Worm (Caenorhabditis elegans): Measurements from ENCODE around the gene ZK669.5.

The ZK669.5 gene

ce11 chrII:7921155-7921554 is 25.5 kb downstream of the ZK669.5 start:
- TF ChIP-seq unc-42 (tag; optimal IDR thresholded peaks at IDR 0.05), result peak; percentile 93
- TF ChIP-seq sox-4 (tag; optimal IDR thresholded peaks at IDR 0.05), result no peak

- TF ChIP-seq ceh-45 (GFP tag; IDR thresholded peaks at IDR 0.05) (no peak), lin-11 (tag; optimal IDR thresholded peaks at IDR 0.05) (no peak), unc-42 (tag; optimal IDR thresholded peaks at IDR 0.05) (peak; percentile 37)
Measured at ce11 chrII:7920178-7920577, 26.5 kb downstream of the ZK669.5 start.

DNA sequence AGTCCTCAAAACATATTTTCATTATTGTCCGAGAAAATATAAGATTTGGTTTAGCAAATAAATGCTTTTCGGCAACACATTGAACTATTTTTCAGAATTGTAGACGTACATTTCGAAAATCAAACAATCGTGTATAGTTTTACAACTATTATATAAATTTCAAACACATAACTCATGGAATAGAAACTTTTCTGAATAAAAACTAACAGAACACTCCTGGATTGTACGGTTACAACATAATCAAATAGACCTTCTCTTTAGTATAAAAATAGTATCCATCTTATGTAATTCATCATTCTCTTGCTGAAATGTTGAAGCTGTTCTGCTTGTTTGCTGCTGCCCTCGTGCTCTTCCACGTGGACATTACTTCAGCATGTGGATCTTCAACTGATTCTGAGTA is 35.7 kb downstream of the ZK669.5 start, which contains the start of gene ZK675.4:
Gene ZK675.4 (plus strand): TSS at position 301 of the 400 bp plus-strand sequence.
- TF ChIP-seq gmeb-2 (tag; optimal IDR thresholded peaks at IDR 0.05), result no peak
- TF ChIP-seq ceh-2 (tag; optimal IDR thresholded peaks at IDR 0.05), result no peak
- no peak for TF ChIP-seq nhr-232 (tag; optimal IDR thresholded peaks at IDR 0.05)

DNA sequence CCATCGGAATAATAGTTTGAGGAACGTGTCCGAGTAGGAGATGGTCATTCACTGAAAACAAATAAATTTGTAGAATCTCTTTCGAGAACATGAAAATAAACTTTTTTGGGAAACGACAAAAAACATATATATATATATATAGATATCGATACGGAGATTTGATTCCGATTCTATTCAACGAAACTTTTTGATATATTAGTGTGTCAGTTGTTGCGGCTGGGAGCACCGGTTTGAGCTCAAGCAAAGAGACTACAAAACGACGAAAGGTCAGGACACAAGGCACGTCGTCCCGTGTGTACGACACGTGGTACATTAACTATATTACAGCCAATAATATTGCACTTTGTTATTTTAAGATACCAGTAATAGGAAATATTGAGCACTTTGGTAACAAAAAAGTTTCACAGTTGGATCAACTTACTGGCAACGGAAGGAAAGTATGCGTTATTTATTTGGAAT is 39.1 kb downstream of the ZK669.5 start, which contains the start of gene best-23:
Gene best-23 (minus strand): TSS at position 51 of the 459 bp plus-strand sequence.
- TF ChIP-seq C08G9.2 (tag; optimal IDR thresholded peaks at IDR 0.05), result no peak
- TF ChIP-seq ceh-18 (tag; optimal IDR thresholded peaks at IDR 0.05), result no peak
- no peak for TF ChIP-seq unc-42 (tag; optimal IDR thresholded peaks at IDR 0.05)
- TF ChIP-seq sox-4 (tag; optimal IDR thresholded peaks at IDR 0.05), result no peak
- TF ChIP-seq zip-5 (tag; optimal IDR thresholded peaks at IDR 0.05), result no peak
- TF ChIP-seq hlh-8 (tag; optimal IDR thresholded peaks at IDR 0.05), result no peak
- TF ChIP-seq che-1 (tag; optimal IDR thresholded peaks at IDR 0.05), result no peak
- TF ChIP-seq hlh-15 (tag; optimal IDR thresholded peaks at IDR 0.05), result no peak
- no peak for TF ChIP-seq ceh-24 (tag; optimal IDR thresholded peaks at IDR 0.05)
- no peak for TF ChIP-seq ceh-22 (tag; optimal IDR thresholded peaks at IDR 0.05)
- no peak for TF ChIP-seq ref-2 (tag; optimal IDR thresholded peaks at IDR 0.05)

- TF ChIP-seq ceh-34 (tag; optimal IDR thresholded peaks at IDR 0.05) (no peak), C08G9.2 (tag; optimal IDR thresholded peaks at IDR 0.05) (no peak), ttx-3 (tag; optimal IDR thresholded peaks at IDR 0.05) (no peak), ceh-48 (tag; optimal IDR thresholded peaks at IDR 0.05) (no peak), fkh-6 (tag; optimal IDR thresholded peaks at IDR 0.05) (no peak), gmeb-2 (tag; optimal IDR thresholded peaks at IDR 0.05) (no peak), dmd-4 (tag; optimal IDR thresholded peaks at IDR 0.05; ENCODE audit: borderline replicate concordance) (no peak), pat-9 (tag; optimal IDR thresholded peaks at IDR 0.05) (no peak), ahr-1 (tag; optimal IDR thresholded peaks at IDR 0.05) (no peak)
Measured at ce11 chrII:7901990-7902389, 44.7 kb downstream of the ZK669.5 start.

- TF ChIP-seq sox-4 (tag; optimal IDR thresholded peaks at IDR 0.05) (no peak), pag-3 (tag; optimal IDR thresholded peaks at IDR 0.05; ENCODE audit: borderline replicate concordance) (no peak), fkh-6 (tag; optimal IDR thresholded peaks at IDR 0.05) (no peak), hlh-6 (tag; optimal IDR thresholded peaks at IDR 0.05) (no peak), ttx-3 (tag; optimal IDR thresholded peaks at IDR 0.05) (no peak), fkh-10 (GFP tag; optimal IDR thresholded peaks at IDR 0.05) (no peak), T23F11.4 (GFP tag; optimal IDR thresholded peaks at IDR 0.05) (no peak), unc-86 (tag; optimal IDR thresholded peaks at IDR 0.05) (no peak), K09A11.1 (tag; optimal IDR thresholded peaks at IDR 0.05; ENCODE audit: insufficient read depth) (no peak), ceh-30 (tag; optimal IDR thresholded peaks at IDR 0.05) (no peak), sox-2 (GFP tag; IDR thresholded peaks at IDR 0.05) (no peak)
Measured at ce11 chrII:7900762-7901161, 45.9 kb downstream of the ZK669.5 start.

Data from whole organism, late embryonic.